Worm (Caenorhabditis elegans): ENCODE results near the gene aqp-3.

aqp-3 gene

DNA sequence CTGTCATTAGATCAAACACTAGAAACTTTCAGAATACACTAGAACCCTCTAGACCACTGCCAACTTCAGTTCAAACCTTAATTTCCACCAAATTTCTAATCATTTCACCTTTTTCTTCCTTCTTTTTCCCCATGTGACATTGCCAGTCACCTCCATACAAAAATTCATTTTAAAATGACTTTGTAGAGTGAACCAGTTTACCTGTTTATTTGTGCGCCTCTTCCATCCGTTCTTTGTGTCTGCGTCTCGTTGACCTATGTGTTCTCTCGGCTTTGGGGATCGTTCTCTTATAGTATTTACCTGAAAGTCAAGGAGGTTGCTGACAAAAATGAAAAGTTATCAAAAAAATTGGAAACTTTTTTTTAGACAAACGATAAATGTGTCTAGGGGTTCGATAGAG, 14.4 kb upstream of the aqp-3 start:
- TF ChIP-seq drap-1 (GFP tag; optimal IDR thresholded peaks at IDR 0.05) = no peak
- TF ChIP-seq blmp-1 (tag; optimal IDR thresholded peaks at IDR 0.05) = no peak
- TF ChIP-seq tbx-8 (GFP tag; optimal IDR thresholded peaks at IDR 0.05) = no peak
- TF ChIP-seq ztf-11 (tag; optimal IDR thresholded peaks at IDR 0.05) = no peak
- TF ChIP-seq nhr-76 (tag; optimal IDR thresholded peaks at IDR 0.05) = no peak
- TF ChIP-seq lsy-2 (tag; optimal IDR thresholded peaks at IDR 0.05) = no peak
- no peak for TF ChIP-seq nhr-28 (tag; optimal IDR thresholded peaks at IDR 0.05)
- TF ChIP-seq snpc-4 (tag; optimal IDR thresholded peaks at IDR 0.05) = no peak
- TF ChIP-seq elt-1 (tag; optimal IDR thresholded peaks at IDR 0.05; ENCODE audit: borderline replicate concordance, insufficient read depth) = no peak
- TF ChIP-seq ceh-83 (GFP tag; optimal IDR thresholded peaks at IDR 0.05) = no peak

- TF ChIP-seq unc-120 (tag; optimal IDR thresholded peaks at IDR 0.05; ENCODE audit: poor library complexity, severe bottlenecking) (peak; percentile 19), mab-5 (tag; optimal IDR thresholded peaks at IDR 0.05) (no peak)
Observed at ce11 chrIV:10979689-10980088, 13.4 kb upstream of the aqp-3 start.

DNA sequence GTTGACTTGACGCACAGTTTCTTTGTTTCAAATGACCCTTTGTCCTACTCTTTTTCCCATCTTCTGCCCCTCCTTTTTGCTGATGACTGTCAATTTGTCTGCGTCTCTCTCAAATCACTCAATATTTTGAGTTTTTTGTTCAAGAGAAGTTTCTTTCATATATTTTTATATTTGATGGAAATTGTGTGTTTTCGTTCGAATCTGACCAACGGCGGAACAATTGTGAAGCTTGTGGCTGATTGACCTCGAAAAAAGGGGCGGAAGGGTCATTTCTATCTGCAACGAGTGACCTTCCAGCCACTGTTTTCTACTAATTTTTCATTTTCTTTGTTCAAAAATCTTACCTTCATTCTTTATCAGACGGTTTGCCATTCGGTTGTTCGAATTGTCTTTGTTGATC, 12.4 kb upstream of the aqp-3 start:
- TF ChIP-seq hlh-1 (tag; optimal IDR thresholded peaks at IDR 0.05) (no peak), zip-8 (tag; optimal IDR thresholded peaks at IDR 0.05) (no peak), nhr-237 (tag; optimal IDR thresholded peaks at IDR 0.05) (no peak), unc-39 (tag; optimal IDR thresholded peaks at IDR 0.05) (no peak), nhr-76 (tag; optimal IDR thresholded peaks at IDR 0.05) (no peak), ceh-43 (GFP tag; optimal IDR thresholded peaks at IDR 0.05) (no peak), unc-120 (tag; optimal IDR thresholded peaks at IDR 0.05; ENCODE audit: poor library complexity, severe bottlenecking) (no peak), ces-1 (GFP tag; optimal IDR thresholded peaks at IDR 0.05) (no peak), cnd-1 (tag; optimal IDR thresholded peaks at IDR 0.05) (no peak), mep-1 (tag; optimal IDR thresholded peaks at IDR 0.05) (no peak), ceh-39 (tag; optimal IDR thresholded peaks at IDR 0.05) (no peak), mls-2 (tag; optimal IDR thresholded peaks at IDR 0.05) (no peak), pha-4 (tag; optimal IDR thresholded peaks at IDR 0.05) (no peak), elt-1 (tag; optimal IDR thresholded peaks at IDR 0.05; ENCODE audit: borderline replicate concordance, insufficient read depth) (no peak), blmp-1 (tag; optimal IDR thresholded peaks at IDR 0.05) (no peak)

ce11 chrIV:10975968-10976367, 9.7 kb upstream of the aqp-3 start:
- TF ChIP-seq elt-1 (tag; optimal IDR thresholded peaks at IDR 0.05; ENCODE audit: borderline replicate concordance, insufficient read depth) (peak; percentile 21), ham-2 (GFP tag; optimal IDR thresholded peaks at IDR 0.05) (no peak)

DNA sequence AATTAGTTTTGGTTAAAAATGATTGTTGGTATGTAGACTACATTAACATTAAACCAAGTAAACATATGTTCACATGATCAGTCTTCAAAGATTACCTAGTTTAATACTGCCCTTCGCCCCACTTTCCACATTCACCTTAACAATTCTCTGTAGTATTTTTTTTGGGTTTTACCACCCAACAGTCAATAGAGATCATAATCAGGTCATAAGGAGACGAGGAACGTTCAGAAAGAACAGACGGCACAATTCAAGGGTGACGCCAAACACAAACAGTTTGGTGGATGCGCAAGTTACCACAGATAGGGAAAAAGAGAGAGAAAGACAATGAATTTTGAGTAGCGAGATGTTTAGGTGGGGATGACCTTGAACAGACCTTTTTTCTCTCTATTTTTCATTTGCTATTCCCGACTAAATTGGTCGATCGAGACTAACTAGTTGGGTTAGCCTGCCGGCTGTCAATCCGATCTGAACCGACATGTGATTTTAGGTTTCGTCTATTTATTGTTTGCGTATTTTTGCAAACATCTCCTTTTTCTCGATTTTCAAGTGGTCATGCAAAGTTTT, 5.5 kb upstream of the aqp-3 start:
- TF ChIP-seq mep-1 (tag; optimal IDR thresholded peaks at IDR 0.05) = no peak
- TF ChIP-seq nhr-12 (tag; optimal IDR thresholded peaks at IDR 0.05) = no peak
- no peak for TF ChIP-seq lin-32 (GFP tag; optimal IDR thresholded peaks at IDR 0.05)
- no peak for TF ChIP-seq sem-2 (GFP tag; optimal IDR thresholded peaks at IDR 0.05)
- TF ChIP-seq ceh-83 (GFP tag; optimal IDR thresholded peaks at IDR 0.05) = no peak
- no peak for TF ChIP-seq blmp-1 (tag; optimal IDR thresholded peaks at IDR 0.05)
- no peak for TF ChIP-seq mab-5 (tag; optimal IDR thresholded peaks at IDR 0.05)
- no peak for TF ChIP-seq ceh-43 (GFP tag; optimal IDR thresholded peaks at IDR 0.05)
- TF ChIP-seq unc-120 (tag; optimal IDR thresholded peaks at IDR 0.05; ENCODE audit: poor library complexity, severe bottlenecking) = no peak
- TF ChIP-seq flh-1 (GFP tag; optimal IDR thresholded peaks at IDR 0.05) = no peak
- no peak for TF ChIP-seq nhr-76 (tag; optimal IDR thresholded peaks at IDR 0.05)
- no peak for TF ChIP-seq lin-13 (tag; optimal IDR thresholded peaks at IDR 0.05)
- no peak for TF ChIP-seq nhr-237 (tag; optimal IDR thresholded peaks at IDR 0.05)

DNA sequence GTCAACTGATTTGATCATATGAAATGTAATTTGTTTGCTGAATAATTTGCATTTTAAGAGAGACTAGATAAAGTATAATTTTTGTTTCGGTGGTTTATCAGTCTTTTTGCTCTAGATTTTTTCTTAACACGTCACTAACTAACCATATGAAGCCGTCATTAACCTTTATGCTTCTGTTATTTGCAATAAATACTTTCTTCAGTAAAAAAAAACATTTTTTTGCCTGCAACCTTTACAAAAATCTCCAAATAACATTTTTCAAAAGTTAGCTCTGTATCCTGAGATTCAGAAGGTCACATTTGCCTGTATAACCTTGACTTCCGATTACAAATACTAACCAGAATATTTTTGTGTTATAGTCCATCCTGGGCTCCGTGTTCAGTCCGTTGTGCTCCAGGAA, 4.5 kb upstream of the aqp-3 start:
- TF ChIP-seq tbx-8 (GFP tag; optimal IDR thresholded peaks at IDR 0.05) = no peak
- no peak for TF ChIP-seq nhr-12 (tag; optimal IDR thresholded peaks at IDR 0.05)
- no peak for TF ChIP-seq mls-2 (tag; optimal IDR thresholded peaks at IDR 0.05)
- TF ChIP-seq elt-1 (tag; optimal IDR thresholded peaks at IDR 0.05; ENCODE audit: borderline replicate concordance, insufficient read depth) = no peak
- TF ChIP-seq bed-3 (GFP tag; optimal IDR thresholded peaks at IDR 0.05) = no peak
- TF ChIP-seq drap-1 (GFP tag; optimal IDR thresholded peaks at IDR 0.05) = no peak
- TF ChIP-seq M03D4.4 (tag; optimal IDR thresholded peaks at IDR 0.05) = no peak
- no peak for TF ChIP-seq nhr-237 (tag; optimal IDR thresholded peaks at IDR 0.05)
- no peak for TF ChIP-seq unc-62 (GFP tag; optimal IDR thresholded peaks at IDR 0.05)
- no peak for TF ChIP-seq lin-32 (GFP tag; optimal IDR thresholded peaks at IDR 0.05)
- TF ChIP-seq snpc-4 (tag; optimal IDR thresholded peaks at IDR 0.05) = no peak
- no peak for TF ChIP-seq mab-5 (tag; optimal IDR thresholded peaks at IDR 0.05)
- TF ChIP-seq blmp-1 (tag; optimal IDR thresholded peaks at IDR 0.05) = no peak
